Worm (Caenorhabditis elegans): Measurements from ENCODE around the gene nstp-10.

The nstp-10 gene

ce11 chrV:9503152-9503817 lies 46.4 kb downstream of the nstp-10 start (continued):
- 0 out of 2 replicates have a peak, but pooled peaks have one; percentile 45 for TF ChIP-seq daf-8 (GFP tag; IDR thresholded peaks at IDR 0.05)
- no peak for TF ChIP-seq cey-2 (tag; optimal IDR thresholded peaks at IDR 0.05; ENCODE audit: borderline replicate concordance, insufficient read depth)
- TF ChIP-seq egl-27 (tag; optimal IDR thresholded peaks at IDR 0.05) = no peak
- TF ChIP-seq snpc-4 (tag; optimal IDR thresholded peaks at IDR 0.05) = peak; percentile 81
- 0 out of 2 replicates have a peak, but pooled peaks have one; percentile 69 for TF ChIP-seq F44E2.7 (GFP tag; IDR thresholded peaks at IDR 0.05)
- peak; percentile 68 for TF ChIP-seq nhr-102 (tag; optimal IDR thresholded peaks at IDR 0.05)
- TF ChIP-seq set-16 (GFP tag; IDR thresholded peaks at IDR 0.05) = no peak

- TF ChIP-seq mdl-1 (tag; optimal IDR thresholded peaks at IDR 0.05) (no peak), daf-19 (GFP tag; conservative IDR thresholded peaks at IDR 0.05) (no peak), spr-3 (GFP tag; optimal IDR thresholded peaks at IDR 0.05) (no peak), nhr-76 (tag; optimal IDR thresholded peaks at IDR 0.05) (no peak), zag-1 (tag; optimal IDR thresholded peaks at IDR 0.05) (no peak), zfp-2 (tag; optimal IDR thresholded peaks at IDR 0.05) (no peak), arid-1 (GFP tag; conservative IDR thresholded peaks at IDR 0.05) (no peak), madf-5 (GFP tag; IDR thresholded peaks at IDR 0.05) (no peak), fkh-10 (GFP tag; optimal IDR thresholded peaks at IDR 0.05) (no peak), Y105C5A.15 (GFP tag; IDR thresholded peaks at IDR 0.05) (no peak), dmd-9 (GFP tag; IDR thresholded peaks at IDR 0.05) (no peak), aly-2 (tag; optimal IDR thresholded peaks at IDR 0.05) (no peak), F10B5.3 (tag; optimal IDR thresholded peaks at IDR 0.05) (no peak), lin-13 (GFP tag; optimal IDR thresholded peaks at IDR 0.05) (no peak), D1046.2 (GFP tag; IDR thresholded peaks at IDR 0.05) (no peak), snpc-4 (tag; optimal IDR thresholded peaks at IDR 0.05) (no peak), daf-16 (GFP tag; optimal IDR thresholded peaks at IDR 0.05) (no peak), daf-16 (tag; optimal IDR thresholded peaks at IDR 0.05) (no peak), zip-11 (GFP tag; IDR thresholded peaks at IDR 0.05) (no peak), lin-39 (tag; optimal IDR thresholded peaks at IDR 0.05) (no peak), T20F7.1 (GFP tag; optimal IDR thresholded peaks at IDR 0.05) (no peak)
Measured at ce11 chrV:9500826-9501451, 48.7 kb downstream of the nstp-10 start, which contains the start of gene swt-5. swt-5 (plus strand) TSS chrV:9501401.

ce11 chrV:9499295-9499694 lies 50.3 kb downstream of the nstp-10 start:
- TF ChIP-seq nhr-111 (GFP tag; optimal IDR thresholded peaks at IDR 0.05) (no peak), mxl-3 (GFP tag; optimal IDR thresholded peaks at IDR 0.05) (no peak), T20F7.1 (GFP tag; optimal IDR thresholded peaks at IDR 0.05) (no peak), lin-38 (GFP tag; IDR thresholded peaks at IDR 0.05) (no peak), set-16 (GFP tag; IDR thresholded peaks at IDR 0.05) (no peak), tag-97 (GFP tag; IDR thresholded peaks at IDR 0.05) (no peak), jun-1 (tag; optimal IDR thresholded peaks at IDR 0.05) (no peak), lim-7 (GFP tag; IDR thresholded peaks at IDR 0.05) (no peak), hlh-30 (tag; optimal IDR thresholded peaks at IDR 0.05; ENCODE audit: insufficient read depth) (no peak), snpc-4 (tag; optimal IDR thresholded peaks at IDR 0.05) (no peak), aha-1 (tag) (no peak), dpl-1 (GFP tag; optimal IDR thresholded peaks at IDR 0.05) (no peak), lsy-2 (tag; optimal IDR thresholded peaks at IDR 0.05) (no peak), nhr-10 (tag; optimal IDR thresholded peaks at IDR 0.05) (no peak), tra-1 (GFP tag; IDR thresholded peaks at IDR 0.05) (no peak), nhr-25 (tag; optimal IDR thresholded peaks at IDR 0.05; ENCODE audit: borderline replicate concordance, insufficient read depth) (no peak), mep-1 (tag; optimal IDR thresholded peaks at IDR 0.05) (no peak), ztf-11 (tag; optimal IDR thresholded peaks at IDR 0.05) (no peak), nhr-41 (GFP tag; IDR thresholded peaks at IDR 0.05) (no peak), duxl-1 (tag; optimal IDR thresholded peaks at IDR 0.05; ENCODE audit: poor library complexity) (no peak)

Measured in whole organism, L4 larva.